Fruit fly (Drosophila melanogaster) whole organism, adult: ENCODE data around the gene CG1622.
A peak's percentile ranks its signal among the peaks of the same experiment; 100 is the strongest.

ENCODE experiments used
- CG11617 ChIP-seq: fragments of 200-800 bp; sonication (Bioruptor generic); optimal IDR thresholded peaks from 2 replicates; lab custom pipeline; 2017; ENCODE audit warnings: mild to moderate bottlenecking, missing biosample characterization, missing genetic modification reagents, missing genetic modification characterization
- CG12768 ChIP-seq: fragments of 200-800 bp; sonication (Bioruptor generic); optimal IDR thresholded peaks from 2 replicates; lab custom pipeline; 2017; ENCODE audit warnings: missing biosample characterization, missing genetic modification characterization, mild to moderate bottlenecking, moderate library complexity, missing genetic modification reagents
- CG14711 ChIP-seq: fragments of 200-800 bp; sonication (Bioruptor generic); optimal IDR thresholded peaks from 2 replicates; lab custom pipeline; 2018; ENCODE audit warnings: missing biosample characterization, mild to moderate bottlenecking, missing genetic modification characterization, moderate library complexity
- CG1620 ChIP-seq: fragments of 200-800 bp; sonication (Bioruptor generic); optimal IDR thresholded peaks from 2 replicates; lab custom pipeline; 2016; ENCODE audit warnings: missing biosample characterization, missing genetic modification characterization
- CG33017 ChIP-seq: fragments of 200-800 bp; sonication (Bioruptor generic); optimal IDR thresholded peaks from 2 replicates; lab custom pipeline; 2018; ENCODE audit warnings: missing biosample characterization, mild to moderate bottlenecking, missing genetic modification characterization, moderate library complexity
- CG5204 ChIP-seq: fragments of 200-800 bp; sonication (Bioruptor generic); optimal IDR thresholded peaks from 2 replicates; lab custom pipeline; 2016; ENCODE audit warnings: missing biosample characterization, missing genetic modification characterization
- CG7045 ChIP-seq: fragments of 200-800 bp; sonication (Bioruptor generic); optimal IDR thresholded peaks from 2 replicates; lab custom pipeline; 2017; ENCODE audit warnings: missing biosample characterization, mild to moderate bottlenecking, missing genetic modification characterization
- CG7101 ChIP-seq: fragments of 200-800 bp; sonication (Bioruptor generic); optimal IDR thresholded peaks from 2 replicates; lab custom pipeline; 2018; ENCODE audit warnings: missing biosample characterization, mild to moderate bottlenecking, missing genetic modification characterization, moderate library complexity
- Clk ChIP-seq: fragments of 200-800 bp; sonication (Bioruptor generic); optimal IDR thresholded peaks from 2 replicates; lab custom pipeline; 2017; ENCODE audit warnings: missing biosample characterization, missing genetic modification characterization
- Crg-1 ChIP-seq: fragments of 200-800 bp; sonication (Bioruptor generic); optimal IDR thresholded peaks from 2 replicates; lab custom pipeline; 2016; ENCODE audit warnings: missing biosample characterization, missing genetic modification characterization
- Hr96 ChIP-seq: fragments of 200-800 bp; sonication (Bioruptor generic); optimal IDR thresholded peaks from 2 replicates; lab custom pipeline; 2016; ENCODE audit warnings: missing biosample characterization, missing genetic modification characterization
- Mnt ChIP-seq: fragments of 200-800 bp; sonication (Bioruptor generic); optimal IDR thresholded peaks from 2 replicates; lab custom pipeline; 2016; ENCODE audit warnings: missing biosample characterization, mild to moderate bottlenecking, missing genetic modification characterization
- bab1 ChIP-seq: fragments of 200-800 bp; sonication (Bioruptor generic); optimal IDR thresholded peaks from 3 replicates; lab custom pipeline; 2019; ENCODE audit warnings: missing biosample characterization, mild to moderate bottlenecking, missing genetic modification characterization, moderate library complexity
- cic ChIP-seq: fragments of 200-800 bp; sonication (Bioruptor generic); optimal IDR thresholded peaks from 2 replicates; lab custom pipeline; 2017; ENCODE audit warnings: missing biosample characterization, mild to moderate bottlenecking, missing genetic modification characterization, moderate library complexity
- cnc ChIP-seq, 2 experiments: fragments of >200 bp; optimal IDR thresholded peaks; 2 replicates each; lab custom pipeline; 2017
- kay ChIP-seq: fragments of 200-800 bp; sonication (Bioruptor generic); peaks from one replicate; lab custom pipeline; 2016; ENCODE audit warnings: missing biosample characterization, missing genetic modification characterization, borderline replicate concordance
- ovo ChIP-seq: fragments of 200-800 bp; sonication (Bioruptor generic); optimal IDR thresholded peaks from 2 replicates; lab custom pipeline; 2016; ENCODE audit warnings: missing biosample characterization, missing genetic modification characterization
- pad ChIP-seq: fragments of 200-800 bp; sonication (Bioruptor generic); optimal IDR thresholded peaks from 3 replicates; lab custom pipeline; 2017; ENCODE audit warnings: missing biosample characterization, missing genetic modification characterization, mild to moderate bottlenecking, moderate library complexity, missing genetic modification reagents
- tj ChIP-seq: fragments of 200-800 bp; sonication (Bioruptor generic); optimal IDR thresholded peaks from 3 replicates; lab custom pipeline; 2017; ENCODE audit warnings: missing biosample characterization, mild to moderate bottlenecking, missing genetic modification characterization, moderate library complexity
- toe ChIP-seq: fragments of 200-800 bp; sonication (Bioruptor generic); optimal IDR thresholded peaks from 2 replicates; lab custom pipeline; 2016; ENCODE audit warnings: missing biosample characterization, missing genetic modification characterization

The CG1622 gene

dm6 chrX:13274429-13275095, 22.3 kb upstream of the CG1622 start:
- TF ChIP-seq CG12768 (no peak), CG7045 (GFP tag; lab: Kevin White, UChicago) (no peak), CG7101 (tag; lab: Kevin White, UChicago) (peak; percentile 2), CG11617 (GFP tag; lab: Kevin White, UChicago) (no peak), ovo (GFP tag; lab: Kevin White, UChicago) (no peak), CG14711 (tag; lab: Kevin White, UChicago) (peak; percentile 53), toe (GFP tag; lab: Kevin White, UChicago) (no peak), tj (GFP tag; lab: Kevin White, UChicago) (no peak)

- TF ChIP-seq Clk (no peak), cnc (optimal IDR thresholded peaks at IDR 0.05; lab: Kevin White, UChicago) (no peak), Crg-1 (no peak), CG1620 (GFP tag; lab: Kevin White, UChicago) (peak; percentile 3), CG5204 (GFP tag; lab: Kevin White, UChicago) (no peak), CG11617 (GFP tag; lab: Kevin White, UChicago) (peak; percentile 43), cic (no peak), CG7045 (GFP tag; lab: Kevin White, UChicago) (no peak), kay (GFP tag; lab: Kevin White, UChicago) (no peak), CG12768 (no peak), CG7101 (tag; lab: Kevin White, UChicago) (peak; percentile 43), Mnt (peak; percentile 9), bab1 (GFP tag; lab: Kevin White, UChicago) (no peak), tj (GFP tag; lab: Kevin White, UChicago) (no peak), ovo (GFP tag; lab: Kevin White, UChicago) (no peak), pad (no peak), CG33017 (no peak), Hr96 (GFP tag; lab: Kevin White, UChicago) (no peak), CG14711 (tag; lab: Kevin White, UChicago) (peak; percentile 50), toe (GFP tag; lab: Kevin White, UChicago) (no peak)
Observed at dm6 chrX:13275139-13275538, 21.7 kb upstream of the CG1622 start.

dm6 chrX:13276713-13277112, 20.2 kb upstream of the CG1622 start:
- peak; percentile 28 for TF ChIP-seq cic
- peak; percentile 86 for TF ChIP-seq CG33017
- TF ChIP-seq Clk: no peak
- TF ChIP-seq pad: peak; percentile 38
- peak; percentile 73 for TF ChIP-seq CG7045 (GFP tag; lab: Kevin White, UChicago)
- TF ChIP-seq Hr96 (GFP tag; lab: Kevin White, UChicago): no peak
- TF ChIP-seq CG11617 (GFP tag; lab: Kevin White, UChicago): peak; percentile 83
- no peak for TF ChIP-seq ovo (GFP tag; lab: Kevin White, UChicago)
- no peak for TF ChIP-seq Crg-1
- no peak for TF ChIP-seq cnc (optimal IDR thresholded peaks at IDR 0.05; lab: Kevin White, UChicago)
- TF ChIP-seq CG12768: peak; percentile 41
- peak; percentile 18 for TF ChIP-seq Mnt
- peak; percentile 3 for TF ChIP-seq toe (GFP tag; lab: Kevin White, UChicago)
- no peak for TF ChIP-seq kay (GFP tag; lab: Kevin White, UChicago)
- peak; percentile 55 for TF ChIP-seq tj (GFP tag; lab: Kevin White, UChicago)
- TF ChIP-seq CG1620 (GFP tag; lab: Kevin White, UChicago): no peak
- TF ChIP-seq bab1 (GFP tag; lab: Kevin White, UChicago): peak; percentile 63
- TF ChIP-seq CG14711 (tag; lab: Kevin White, UChicago): peak; percentile 86
- TF ChIP-seq CG5204 (GFP tag; lab: Kevin White, UChicago): peak; percentile 24
- peak; percentile 91 for TF ChIP-seq CG7101 (tag; lab: Kevin White, UChicago)

- no peak for TF ChIP-seq toe (GFP tag; lab: Kevin White, UChicago)
- no peak for TF ChIP-seq CG7045 (GFP tag; lab: Kevin White, UChicago)
- TF ChIP-seq CG12768: no peak
- TF ChIP-seq Crg-1: no peak
- no peak for TF ChIP-seq Clk
- TF ChIP-seq CG5204 (GFP tag; lab: Kevin White, UChicago): no peak
- no peak for TF ChIP-seq tj (GFP tag; lab: Kevin White, UChicago)
- TF ChIP-seq Hr96 (GFP tag; lab: Kevin White, UChicago): no peak
- TF ChIP-seq cic: no peak
- no peak for TF ChIP-seq kay (GFP tag; lab: Kevin White, UChicago)
- TF ChIP-seq pad: no peak
- TF ChIP-seq cnc (optimal IDR thresholded peaks at IDR 0.05; lab: Kevin White, UChicago): no peak
- TF ChIP-seq bab1 (GFP tag; lab: Kevin White, UChicago): no peak
- TF ChIP-seq ovo (GFP tag; lab: Kevin White, UChicago): no peak
- no peak for TF ChIP-seq Mnt
- TF ChIP-seq CG7101 (tag; lab: Kevin White, UChicago): no peak
- no peak for TF ChIP-seq CG11617 (GFP tag; lab: Kevin White, UChicago)
Observed at dm6 chrX:13277148-13277547, 19.7 kb upstream of the CG1622 start.

- no peak for TF ChIP-seq CG5204 (GFP tag; lab: Kevin White, UChicago)
- TF ChIP-seq CG33017: peak; percentile 6
- TF ChIP-seq CG14711 (tag; lab: Kevin White, UChicago): peak; percentile 55
- peak; percentile 48 for TF ChIP-seq CG7101 (tag; lab: Kevin White, UChicago)
- TF ChIP-seq bab1 (GFP tag; lab: Kevin White, UChicago): peak; percentile 68
- peak; percentile 58 for TF ChIP-seq tj (GFP tag; lab: Kevin White, UChicago)
- no peak for TF ChIP-seq pad
Observed at dm6 chrX:13277580-13278467, 19.1 kb upstream of the CG1622 start.
